Fruit fly (Drosophila melanogaster) Kc167 (cell line): ENCODE results near the gene Strip.

Experiments
- Sin3A ChIP-seq: fragments of >200 bp; optimal IDR thresholded peaks from 2 replicates; lab custom pipeline; 2018; ENCODE audit warnings: missing external identifiers
- ttk ChIP-seq: sonication (Bioruptor generic); optimal IDR thresholded peaks from 2 replicates; lab custom pipeline; 2017; ENCODE audit warnings: missing external identifiers

- no peak for TF ChIP-seq Sin3A
- TF ChIP-seq ttk (lab: Kevin White, UChicago) = no peak
These were observed 9.6 kb upstream of the Strip start for dm6 chr3L:3338028-3338855.
